Worm (Caenorhabditis elegans) whole organism, young adult: Measurements from ENCODE around the gene atgp-1.

ENCODE experiments used
- B0019.2 ChIP-seq: fragments of 200-800 bp; sonication (Bioruptor generic); conservative IDR thresholded peaks from 2 replicates; pipeline ENCODE4 v1.3.6; 2022; ENCODE audit warnings: missing genetic modification reagents, missing genetic modification characterization, missing compliant biosample characterization
- B0336.3 ChIP-seq: fragments of 200-800 bp; sonication (Bioruptor generic); IDR thresholded peaks from 2 replicates; pipeline ENCODE4 v1.3.6; 2022; ENCODE audit warnings: missing genetic modification characterization, missing compliant biosample characterization
- F10E7.11 ChIP-seq: sonication (generic microtip); optimal IDR thresholded peaks from 2 replicates; lab custom pipeline; 2017; ENCODE audit warnings: mild to moderate bottlenecking, missing genetic modification characterization, moderate library complexity, missing compliant biosample characterization
- F37B4.10 ChIP-seq: fragments of 200-800 bp; sonication (Bioruptor generic); IDR thresholded peaks from 2 replicates; pipeline ENCODE4 v1.3.6; 2022; ENCODE audit warnings: missing genetic modification characterization, missing compliant biosample characterization
- F52B5.7 ChIP-seq: sonication (generic microtip); optimal IDR thresholded peaks from 2 replicates; lab custom pipeline; 2016; ENCODE audit warnings: mild to moderate bottlenecking, missing genetic modification characterization, missing compliant biosample characterization
- K12H6.12 ChIP-seq: fragments of 200-800 bp; sonication (Bioruptor generic); optimal IDR thresholded peaks from 2 replicates; lab custom pipeline; 2018; ENCODE audit warnings: mild to moderate bottlenecking, missing genetic modification characterization, missing compliant biosample characterization
- ZK185.1 ChIP-seq: sonication (generic microtip); optimal IDR thresholded peaks from 2 replicates; lab custom pipeline; 2016; ENCODE audit warnings: mild to moderate bottlenecking, missing genetic modification characterization, missing compliant biosample characterization; ENCODE audit not compliant: poor library complexity, severe bottlenecking
- ama-1 ChIP-seq, 3 experiments: fragments of 150-350 bp in 1 of 3; sonication (generic microtip) in 2 of 3; optimal IDR thresholded peaks; 2 replicates each; lab custom pipeline; 2014 to 2018; ENCODE audit warnings: missing biosample characterization in 2 of 3, missing genetic modification characterization in 2 of 3, missing genetic modification reagents in 2 of 3
- aptf-3 ChIP-seq: fragments of 200-800 bp; sonication (Bioruptor generic); IDR thresholded peaks from 2 replicates; pipeline ENCODE4 v1.3.6; 2022; ENCODE audit warnings: missing genetic modification characterization, missing compliant biosample characterization
- ccch-3 ChIP-seq: fragments of 200-800 bp; sonication (Bioruptor generic); optimal IDR thresholded peaks from 2 replicates; lab custom pipeline; 2018; ENCODE audit warnings: mild to moderate bottlenecking, missing genetic modification characterization, missing compliant biosample characterization
- egl-18 ChIP-seq: fragments of 200-800 bp; sonication (Bioruptor generic); IDR thresholded peaks from 2 replicates; pipeline ENCODE4 v1.3.6; 2022; ENCODE audit warnings: missing genetic modification reagents, missing genetic modification characterization, missing compliant biosample characterization
- egl-44 ChIP-seq: fragments of 200-800 bp; sonication (Bioruptor generic); IDR thresholded peaks from 2 replicates; pipeline ENCODE4 v1.3.6; 2022; ENCODE audit warnings: missing genetic modification reagents, missing genetic modification characterization, missing compliant biosample characterization
- hlh-26 ChIP-seq: fragments of 200-800 bp; sonication (Bioruptor generic); conservative IDR thresholded peaks from 2 replicates; pipeline ENCODE4 v1.3.6; 2022; ENCODE audit warnings: missing genetic modification reagents, missing genetic modification characterization, missing compliant biosample characterization
- lin-26 ChIP-seq: fragments of 200-800 bp; sonication (Bioruptor generic); IDR thresholded peaks from 2 replicates; pipeline ENCODE4 v1.3.6; 2022; ENCODE audit warnings: missing genetic modification reagents, missing genetic modification characterization, missing compliant biosample characterization
- lin-35 ChIP-seq, 3 experiments: fragments of 150-350 bp in 2 of 3; sonication (generic microtip) in 1 of 3; optimal IDR thresholded peaks; 2 replicates each; lab custom pipeline; 2014 to 2018; ENCODE audit warnings: missing biosample characterization in 3 of 3, missing genetic modification characterization in 3 of 3, missing genetic modification reagents in 3 of 3
- lin-54 ChIP-seq: fragments of 200-800 bp; sonication (Bioruptor generic); optimal IDR thresholded peaks from 2 replicates; lab custom pipeline; 2018; ENCODE audit warnings: mild to moderate bottlenecking, missing genetic modification characterization, missing compliant biosample characterization
- lsl-1 ChIP-seq: fragments of 200-800 bp; sonication (Bioruptor generic); optimal IDR thresholded peaks from 2 replicates; lab custom pipeline; 2018; ENCODE audit warnings: mild to moderate bottlenecking, missing genetic modification characterization, moderate library complexity, missing compliant biosample characterization
- lsy-27 ChIP-seq: sonication (generic microtip); optimal IDR thresholded peaks from 2 replicates; lab custom pipeline; 2017; ENCODE audit warnings: missing genetic modification characterization, mild to moderate bottlenecking, missing compliant biosample characterization, antibody characterized with exemption, missing genotype, borderline replicate concordance; ENCODE audit not compliant: insufficient read depth
- madf-3 ChIP-seq: fragments of 200-800 bp; sonication (Bioruptor generic); IDR thresholded peaks from 2 replicates; pipeline ENCODE4 v1.3.6; 2022; ENCODE audit warnings: missing genetic modification reagents, missing genetic modification characterization, missing compliant biosample characterization
- madf-8 ChIP-seq: fragments of 200-800 bp; sonication (Bioruptor generic); conservative IDR thresholded peaks from 2 replicates; pipeline ENCODE4 v1.3.6; 2022; ENCODE audit warnings: missing genetic modification reagents, missing genetic modification characterization, missing compliant biosample characterization
- mel-28 ChIP-seq: sonication (generic microtip); optimal IDR thresholded peaks from 2 replicates; lab custom pipeline; 2016; ENCODE audit warnings: borderline replicate concordance, mild to moderate bottlenecking, missing genetic modification characterization, missing compliant biosample characterization
- nfya-2 ChIP-seq: fragments of 200-800 bp; sonication (Bioruptor generic); IDR thresholded peaks from 2 replicates; pipeline ENCODE4 v1.3.6; 2022; ENCODE audit warnings: missing genetic modification reagents, missing genetic modification characterization, missing compliant biosample characterization
- nhr-120 ChIP-seq: fragments of 200-800 bp; sonication (Bioruptor generic); IDR thresholded peaks from 2 replicates; pipeline ENCODE4 v1.3.6; 2022; ENCODE audit warnings: missing genetic modification characterization, missing compliant biosample characterization
- nhr-179 ChIP-seq: sonication (generic microtip); optimal IDR thresholded peaks from 2 replicates; lab custom pipeline; 2016; ENCODE audit warnings: mild to moderate bottlenecking, missing genetic modification characterization, missing compliant biosample characterization
- nhr-90 ChIP-seq: sonication (generic microtip); optimal IDR thresholded peaks from 2 replicates; lab custom pipeline; 2016; ENCODE audit warnings: missing genotype, mild to moderate bottlenecking, missing genetic modification characterization, missing compliant biosample characterization
- pbrm-1 ChIP-seq: fragments of 200-800 bp; sonication (Bioruptor generic); IDR thresholded peaks from 2 replicates; pipeline ENCODE4 v1.3.6; 2022; ENCODE audit warnings: missing genetic modification reagents, missing genetic modification characterization, missing compliant biosample characterization
- rec-8 ChIP-seq, 2 experiments: sonication (generic microtip); optimal IDR thresholded peaks; 2 replicates each; lab custom pipeline; 2016; ENCODE audit warnings: mild to moderate bottlenecking in 2 of 2, missing genetic modification characterization in 2 of 2, missing genetic modification reagents in 2 of 2, missing genotype in 2 of 2, missing biosample characterization in 1 of 2, missing compliant biosample characterization in 1 of 2, moderate library complexity in 1 of 2
- repo-1 ChIP-seq: sonication (generic microtip); optimal IDR thresholded peaks from 2 replicates; lab custom pipeline; 2017; ENCODE audit warnings: mild to moderate bottlenecking, missing genetic modification characterization, missing compliant biosample characterization
- rpc-1 ChIP-seq, 2 experiments: fragments of 150-350 bp in 1 of 2; sonication (generic microtip) in 1 of 2; optimal IDR thresholded peaks; 2 replicates each; lab custom pipeline; 2014 to 2018; ENCODE audit warnings: missing biosample characterization in 1 of 2, missing genetic modification characterization in 1 of 2, missing genetic modification reagents in 1 of 2, missing genotype in 1 of 2
- sdz-38 ChIP-seq: sonication (generic microtip); optimal IDR thresholded peaks from 2 replicates; lab custom pipeline; 2016; ENCODE audit warnings: missing genotype, missing genetic modification characterization, missing compliant biosample characterization
- sea-2 ChIP-seq: fragments of 200-800 bp; sonication (Bioruptor generic); IDR thresholded peaks from 2 replicates; pipeline ENCODE4 v1.3.6; 2022; ENCODE audit warnings: missing genetic modification characterization, missing compliant biosample characterization
- snpc-1.1 ChIP-seq: sonication (generic microtip); optimal IDR thresholded peaks from 2 replicates; lab custom pipeline; 2017; ENCODE audit warnings: missing genetic modification characterization, mild to moderate bottlenecking, missing compliant biosample characterization, antibody characterized with exemption, moderate library complexity, missing genotype, missing genetic modification reagents; ENCODE audit not compliant: insufficient read depth
- somi-1 ChIP-seq: fragments of 200-800 bp; sonication (Bioruptor generic); optimal IDR thresholded peaks from 2 replicates; lab custom pipeline; 2018; ENCODE audit warnings: mild to moderate bottlenecking, missing genetic modification characterization, missing compliant biosample characterization
- sptf-2 ChIP-seq: fragments of 200-800 bp; sonication (Bioruptor generic); optimal IDR thresholded peaks from 2 replicates; lab custom pipeline; 2018; ENCODE audit warnings: mild to moderate bottlenecking, missing genetic modification characterization, missing compliant biosample characterization
- tbx-9 ChIP-seq: sonication (generic microtip); optimal IDR thresholded peaks from 2 replicates; lab custom pipeline; 2016; ENCODE audit warnings: borderline replicate concordance, missing genetic modification characterization, inconsistent platforms, missing compliant biosample characterization
- ztf-6 ChIP-seq: fragments of 200-800 bp; sonication (Bioruptor generic); IDR thresholded peaks from 2 replicates; pipeline ENCODE4 v1.3.6; 2022; ENCODE audit warnings: missing genetic modification reagents, missing genetic modification characterization, missing compliant biosample characterization

Gene atgp-1

DNA sequence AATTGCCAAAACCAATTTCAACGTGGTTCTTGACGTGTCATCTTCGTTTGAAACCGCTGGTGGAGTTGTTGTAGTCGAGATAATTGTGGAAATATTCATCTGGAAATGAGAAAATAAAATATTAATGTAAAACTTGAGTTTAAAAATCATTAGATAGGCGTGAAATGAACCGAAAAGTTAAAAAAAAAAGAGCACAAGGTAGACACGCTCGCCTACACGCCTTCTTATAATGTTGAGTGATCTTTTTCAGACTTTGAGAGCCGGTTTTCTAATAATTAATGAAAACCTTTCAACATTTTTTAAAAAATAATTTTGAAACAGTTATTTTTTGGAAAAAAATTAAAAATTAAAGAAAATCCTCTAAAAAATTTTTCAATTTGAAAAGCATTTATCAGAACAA, 38.2 kb upstream of the atgp-1 start, which contains the start of gene npr-32:
TSS of gene npr-32 (minus strand) at position 101 of the 400 bp plus-strand sequence.
- TF ChIP-seq sptf-2 (GFP tag; lab: Kevin White, UChicago) (no peak), somi-1 (GFP tag; lab: Kevin White, UChicago) (no peak), repo-1 (no peak), ama-1 (optimal IDR thresholded peaks at IDR 0.05; lab: Kevin White, UChicago) (no peak), ama-1 (GFP tag; optimal IDR thresholded peaks at IDR 0.05; lab: Kevin White, UChicago) (no peak), nhr-179 (tag; lab: Kevin White, UChicago) (no peak), ccch-3 (GFP tag; lab: Kevin White, UChicago) (no peak), F10E7.11 (tag; lab: Kevin White, UChicago) (no peak), ztf-6 (GFP tag; lab: Robert Waterston, UW) (no peak), madf-8 (GFP tag; lab: Robert Waterston, UW) (no peak), pbrm-1 (GFP tag; lab: Robert Waterston, UW) (no peak), rpc-1 (optimal IDR thresholded peaks at IDR 0.05; lab: Kevin White, UChicago) (no peak), rpc-1 (tag; optimal IDR thresholded peaks at IDR 0.05; lab: Kevin White, UChicago) (no peak), nhr-90 (tag; lab: Kevin White, UChicago) (no peak), aptf-3 (GFP tag; lab: Robert Waterston, UW) (no peak), F52B5.7 (tag; lab: Kevin White, UChicago) (no peak)

ce11 chrIV:17232899-17233298, 36.2 kb upstream of the atgp-1 start:
- no peak for TF ChIP-seq lsy-27
- no peak for TF ChIP-seq lin-54 (GFP tag; lab: Kevin White, UChicago)
- no peak for TF ChIP-seq K12H6.12
- no peak for TF ChIP-seq egl-18 (GFP tag; lab: Robert Waterston, UW)
- TF ChIP-seq F10E7.11 (tag; lab: Kevin White, UChicago): no peak
- no peak for TF ChIP-seq snpc-1.1 (tag; lab: Kevin White, UChicago)
- no peak for TF ChIP-seq aptf-3 (GFP tag; lab: Robert Waterston, UW)
- no peak for TF ChIP-seq rpc-1 (optimal IDR thresholded peaks at IDR 0.05; lab: Kevin White, UChicago)
- TF ChIP-seq rpc-1 (tag; optimal IDR thresholded peaks at IDR 0.05; lab: Kevin White, UChicago): no peak
- TF ChIP-seq nfya-2 (GFP tag; lab: Robert Waterston, UW): no peak

ce11 chrIV:17233494-17233893, 35.6 kb upstream of the atgp-1 start:
- TF ChIP-seq B0336.3 (GFP tag; lab: Robert Waterston, UW) (no peak), egl-44 (GFP tag; lab: Robert Waterston, UW) (no peak), rec-8 (tag; optimal IDR thresholded peaks at IDR 0.05; lab: Kevin White, UChicago) (no peak), tbx-9 (tag; lab: Kevin White, UChicago) (no peak), lin-35 (GFP tag; optimal IDR thresholded peaks at IDR 0.05; lab: Kevin White, UChicago) (no peak), B0019.2 (GFP tag; lab: Robert Waterston, UW) (no peak), mel-28 (no peak), lin-26 (GFP tag; lab: Robert Waterston, UW) (no peak), ZK185.1 (tag; lab: Kevin White, UChicago) (no peak), madf-3 (GFP tag; lab: Robert Waterston, UW) (no peak), sdz-38 (no peak), ztf-6 (GFP tag; lab: Robert Waterston, UW) (no peak), nhr-120 (GFP tag; lab: Robert Waterston, UW) (no peak), lsl-1 (GFP tag; lab: Kevin White, UChicago) (no peak), nfya-2 (GFP tag; lab: Robert Waterston, UW) (no peak), F37B4.10 (no peak), hlh-26 (GFP tag; lab: Robert Waterston, UW) (no peak), sea-2 (no peak)
